Worm (Caenorhabditis elegans): ENCODE data around the gene M04G7.1.

Gene M04G7.1

DNA sequence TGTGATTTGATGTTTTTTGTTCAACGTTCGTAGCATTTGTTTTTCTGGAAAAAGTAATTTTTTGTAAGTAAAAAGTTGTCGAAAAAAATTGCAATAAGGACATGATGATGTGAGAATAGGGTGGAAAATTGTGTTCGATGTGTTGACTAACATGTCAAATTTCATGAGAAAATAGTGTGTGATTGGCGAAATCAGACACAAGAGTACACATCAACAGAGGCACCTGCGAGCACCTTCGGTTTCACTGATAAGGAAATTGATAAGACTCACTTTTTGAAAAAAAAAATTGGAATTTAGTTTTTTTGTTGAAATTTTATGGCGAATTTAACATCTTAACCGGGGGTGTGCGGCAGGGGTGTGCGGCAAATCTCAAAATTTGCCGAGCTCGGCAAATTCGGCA lies 15.1 kb upstream of the M04G7.1 start, which contains the start of gene hum-8:
Gene hum-8 (minus strand): TSS at position 46 of the 400 bp plus-strand sequence.
- TF ChIP-seq W03F9.2 (tag; optimal IDR thresholded peaks at IDR 0.05): no peak
- TF ChIP-seq him-1 (tag; optimal IDR thresholded peaks at IDR 0.05): no peak

ce11 chrIV:443622-444021 lies 12.0 kb upstream of the M04G7.1 start, which contains the start of gene mrpl-55:
Gene mrpl-55, plus strand, starts transcription at chrIV:443985.
- TF ChIP-seq dao-5 (tag; optimal IDR thresholded peaks at IDR 0.05) (no peak), W03F9.2 (tag; optimal IDR thresholded peaks at IDR 0.05) (peak; percentile 89), him-1 (tag; optimal IDR thresholded peaks at IDR 0.05) (peak; percentile 39)

ce11 chrIV:445377-445776 lies 10.2 kb upstream of the M04G7.1 start, which contains the start of gene dpm-1:
Gene dpm-1, plus strand, starts transcription at chrIV:445677.
- TF ChIP-seq him-1 (tag; optimal IDR thresholded peaks at IDR 0.05) (no peak), W03F9.2 (tag; optimal IDR thresholded peaks at IDR 0.05) (no peak), dao-5 (tag; optimal IDR thresholded peaks at IDR 0.05) (no peak)

DNA sequence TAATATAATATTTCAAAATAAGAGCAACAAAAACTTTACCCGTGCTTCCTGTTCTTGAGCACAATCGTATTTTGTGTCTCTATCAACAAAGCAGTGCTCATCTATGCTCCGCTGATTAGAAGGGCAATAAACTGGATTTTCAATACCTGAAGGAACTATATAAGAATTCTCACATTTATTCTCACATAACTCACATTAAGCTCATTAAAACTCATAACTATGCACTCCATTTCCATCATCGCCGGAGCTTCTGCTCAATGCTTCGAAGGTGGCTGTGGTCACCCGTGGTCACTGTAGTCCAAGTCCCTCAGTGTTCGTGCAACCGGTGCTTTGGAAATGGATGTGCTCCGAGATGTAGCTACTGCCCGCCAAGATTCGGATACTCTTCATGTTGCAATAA lies 768 bp upstream of the M04G7.1 start, which contains the start of the genes Y66H1A.8 and M04G7.5:
Gene Y66H1A.8 (minus strand): TSS at position 101 of the 400 bp plus-strand sequence.
Gene M04G7.5 (plus strand): TSS at position 258 of the 400 bp plus-strand sequence.
- no peak for TF ChIP-seq dao-5 (tag; optimal IDR thresholded peaks at IDR 0.05)
- TF ChIP-seq him-1 (tag; optimal IDR thresholded peaks at IDR 0.05): no peak
- no peak for TF ChIP-seq W03F9.2 (tag; optimal IDR thresholded peaks at IDR 0.05)

ce11 chrIV:460614-461079 lies 5.1 kb downstream of the M04G7.1 start, which contains the start of gene M04G7.2:
Gene M04G7.2, minus strand, starts transcription at chrIV:461029.
- TF ChIP-seq him-1 (tag; optimal IDR thresholded peaks at IDR 0.05): no peak

- TF ChIP-seq him-1 (tag; optimal IDR thresholded peaks at IDR 0.05) (no peak), W03F9.2 (tag; optimal IDR thresholded peaks at IDR 0.05) (no peak), dao-5 (tag; optimal IDR thresholded peaks at IDR 0.05) (no peak)
These were observed 6.5 kb downstream of the M04G7.1 start for ce11 chrIV:462050-462449.

DNA sequence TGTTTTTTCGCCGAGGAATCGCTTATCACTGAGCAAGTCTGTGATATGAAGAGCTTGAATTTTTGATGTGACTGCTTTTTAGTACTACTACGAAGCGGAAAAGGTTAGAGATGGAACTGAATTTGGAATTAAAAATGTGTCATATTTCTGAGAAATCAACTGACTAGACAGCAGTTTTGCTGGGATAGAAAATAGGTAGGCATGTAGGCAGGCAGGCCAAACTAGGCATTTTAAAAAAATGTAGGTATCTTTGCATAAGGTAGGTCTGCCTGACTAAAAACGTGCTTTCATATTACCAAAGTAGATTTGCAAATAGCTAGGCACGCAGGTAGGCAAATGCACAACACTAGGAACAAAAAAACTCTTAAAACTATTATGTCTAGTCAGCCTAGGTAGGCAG lies 11.0 kb downstream of the M04G7.1 start:
- TF ChIP-seq W03F9.2 (tag; optimal IDR thresholded peaks at IDR 0.05): no peak
- TF ChIP-seq him-1 (tag; optimal IDR thresholded peaks at IDR 0.05): no peak
- TF ChIP-seq dao-5 (tag; optimal IDR thresholded peaks at IDR 0.05): no peak

ce11 chrIV:467291-467690 lies 11.7 kb downstream of the M04G7.1 start:
- TF ChIP-seq W03F9.2 (tag; optimal IDR thresholded peaks at IDR 0.05) (no peak), him-1 (tag; optimal IDR thresholded peaks at IDR 0.05) (no peak), dao-5 (tag; optimal IDR thresholded peaks at IDR 0.05) (no peak)

DNA sequence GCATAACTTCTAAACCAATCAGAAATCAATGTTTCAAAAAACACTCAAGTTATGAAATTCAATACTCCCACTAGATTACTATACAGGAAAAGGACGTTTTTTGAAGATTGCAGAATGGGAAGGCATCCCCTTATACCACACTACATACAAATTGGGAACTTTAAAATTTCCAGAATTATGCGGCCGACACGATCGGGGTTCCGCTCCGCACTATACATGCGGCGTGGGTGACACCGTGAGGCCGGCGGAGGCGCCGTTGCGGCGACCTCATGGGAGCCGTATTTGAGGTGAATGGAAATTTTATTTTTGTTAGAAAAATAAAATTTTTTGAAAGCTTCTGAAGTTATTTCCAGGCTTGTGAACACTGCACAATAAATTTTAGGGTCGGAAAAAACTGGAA lies 12.7 kb downstream of the M04G7.1 start:
- TF ChIP-seq dao-5 (tag; optimal IDR thresholded peaks at IDR 0.05) (no peak), W03F9.2 (tag; optimal IDR thresholded peaks at IDR 0.05) (no peak), him-1 (tag; optimal IDR thresholded peaks at IDR 0.05) (no peak)

DNA sequence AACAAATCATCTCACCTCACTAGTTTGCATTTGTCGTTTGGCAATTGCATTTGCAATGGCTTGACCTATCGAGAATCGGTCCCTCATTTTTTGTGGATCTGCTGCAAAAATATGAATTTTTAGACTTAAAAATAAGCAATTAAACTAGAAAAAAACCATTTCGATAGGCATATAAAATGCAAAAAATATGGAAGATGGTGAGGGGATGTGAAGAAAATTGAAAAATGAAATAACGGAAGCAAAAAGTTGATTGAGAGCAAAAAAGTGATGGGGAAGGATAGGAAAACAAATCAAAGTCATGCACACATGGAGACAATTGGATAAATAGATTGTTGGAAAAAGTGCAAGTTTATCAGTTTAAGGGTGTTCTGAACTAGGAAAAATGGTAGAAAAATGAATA lies 25.5 kb downstream of the M04G7.1 start, which contains the start of gene npr-37:
Gene npr-37 (minus strand): TSS at position 101 of the 400 bp plus-strand sequence.
- TF ChIP-seq W03F9.2 (tag; optimal IDR thresholded peaks at IDR 0.05): no peak
- TF ChIP-seq dao-5 (tag; optimal IDR thresholded peaks at IDR 0.05): no peak
- TF ChIP-seq him-1 (tag; optimal IDR thresholded peaks at IDR 0.05): no peak

DNA sequence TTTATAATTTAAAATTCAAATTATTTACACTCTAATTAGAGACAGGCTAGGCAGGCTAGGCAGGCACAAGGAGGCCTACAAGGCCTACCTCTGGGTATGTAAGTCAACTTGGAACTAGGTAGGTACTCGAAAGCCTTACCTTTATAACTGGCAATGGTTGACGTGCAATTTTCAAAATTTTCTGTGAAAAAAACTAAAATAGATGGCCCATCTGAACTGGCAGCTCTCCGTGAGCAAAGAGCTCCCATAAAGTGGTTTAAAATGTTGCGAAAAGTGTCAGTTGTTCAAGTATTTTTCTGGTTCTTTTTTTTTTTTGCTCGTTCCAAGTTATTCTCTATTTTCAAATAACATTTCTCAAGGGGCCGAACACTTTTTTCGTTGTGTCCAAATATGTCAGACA lies 28.4 kb downstream of the M04G7.1 start:
- TF ChIP-seq dao-5 (tag; optimal IDR thresholded peaks at IDR 0.05): no peak
- TF ChIP-seq him-1 (tag; optimal IDR thresholded peaks at IDR 0.05): no peak
- no peak for TF ChIP-seq W03F9.2 (tag; optimal IDR thresholded peaks at IDR 0.05)

- TF ChIP-seq dao-5 (tag; optimal IDR thresholded peaks at IDR 0.05) (no peak), him-1 (tag; optimal IDR thresholded peaks at IDR 0.05) (no peak), W03F9.2 (tag; optimal IDR thresholded peaks at IDR 0.05) (no peak)
These were observed 29.2 kb downstream of the M04G7.1 start for ce11 chrIV:484768-485167.

DNA sequence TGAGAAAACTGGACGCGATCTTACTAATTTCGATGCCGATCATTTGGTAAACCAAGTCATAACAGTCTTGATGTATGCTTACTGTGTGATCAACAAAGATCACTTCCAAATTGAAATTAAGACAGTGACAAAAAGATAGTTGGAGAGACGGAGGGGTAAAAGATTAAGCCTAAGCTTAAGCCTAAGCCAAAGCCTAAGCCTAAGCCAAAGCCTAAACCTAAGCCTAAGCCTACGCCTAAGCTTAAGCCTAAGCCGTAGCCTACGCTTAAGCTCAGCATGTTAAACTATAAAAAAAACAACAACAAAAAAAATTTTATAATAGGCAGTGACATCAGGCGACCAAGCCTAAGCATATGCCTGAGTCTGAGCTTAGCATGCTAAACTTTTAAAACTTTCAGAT lies 41.6 kb downstream of the M04G7.1 start:
- TF ChIP-seq dao-5 (tag; optimal IDR thresholded peaks at IDR 0.05) (no peak), W03F9.2 (tag; optimal IDR thresholded peaks at IDR 0.05) (no peak), him-1 (tag; optimal IDR thresholded peaks at IDR 0.05) (no peak)

DNA sequence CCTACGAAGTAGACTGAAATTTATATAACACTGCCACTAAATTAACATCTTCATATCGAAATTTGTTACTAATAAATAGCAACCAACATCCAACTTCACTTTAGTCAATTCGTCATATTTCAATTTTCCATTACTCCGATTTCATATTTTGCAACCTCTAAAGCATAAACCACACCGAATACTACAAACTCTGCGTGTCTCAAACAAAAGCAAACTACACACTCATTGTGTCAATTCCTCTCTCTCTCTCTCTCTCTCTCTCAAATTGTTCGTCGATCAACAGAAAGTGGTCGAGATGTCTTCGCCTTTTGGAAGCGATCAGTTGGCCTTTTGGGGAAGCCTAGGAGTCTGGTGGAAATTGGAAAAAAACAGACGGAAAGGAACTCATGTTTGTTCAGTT lies 48.9 kb downstream of the M04G7.1 start:
- TF ChIP-seq dao-5 (tag; optimal IDR thresholded peaks at IDR 0.05) (no peak), him-1 (tag; optimal IDR thresholded peaks at IDR 0.05) (no peak), W03F9.2 (tag; optimal IDR thresholded peaks at IDR 0.05) (no peak)

DNA sequence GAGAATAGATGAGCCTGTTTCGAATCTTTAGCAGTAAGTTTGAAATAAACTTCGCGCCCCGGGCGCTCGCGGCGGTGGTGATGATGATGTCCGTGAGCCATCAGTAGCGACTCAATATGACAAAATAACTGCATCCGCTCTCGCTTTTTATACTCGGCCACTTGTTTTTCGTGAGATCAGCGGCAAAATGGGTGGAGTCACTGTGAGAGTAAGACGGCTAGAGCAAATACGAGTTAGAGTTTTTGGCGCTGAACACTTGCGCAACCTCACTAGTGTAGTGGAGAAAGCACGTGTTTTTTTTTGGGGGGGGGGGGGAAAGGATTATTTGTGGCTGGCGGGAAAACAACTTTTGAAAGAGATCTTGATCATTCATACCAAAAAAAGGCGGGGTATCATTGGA lies 50.8 kb downstream of the M04G7.1 start, which contains the start of gene W03G1.5:
Gene W03G1.5 (minus strand): TSS at position 101 of the 400 bp plus-strand sequence.
- TF ChIP-seq dao-5 (tag; optimal IDR thresholded peaks at IDR 0.05) (no peak), W03F9.2 (tag; optimal IDR thresholded peaks at IDR 0.05) (no peak), him-1 (tag; optimal IDR thresholded peaks at IDR 0.05) (no peak)

All from whole organism, L4/young adult.